Worm (Caenorhabditis elegans): Measurements from ENCODE around the gene C49C8.2.

DNA sequence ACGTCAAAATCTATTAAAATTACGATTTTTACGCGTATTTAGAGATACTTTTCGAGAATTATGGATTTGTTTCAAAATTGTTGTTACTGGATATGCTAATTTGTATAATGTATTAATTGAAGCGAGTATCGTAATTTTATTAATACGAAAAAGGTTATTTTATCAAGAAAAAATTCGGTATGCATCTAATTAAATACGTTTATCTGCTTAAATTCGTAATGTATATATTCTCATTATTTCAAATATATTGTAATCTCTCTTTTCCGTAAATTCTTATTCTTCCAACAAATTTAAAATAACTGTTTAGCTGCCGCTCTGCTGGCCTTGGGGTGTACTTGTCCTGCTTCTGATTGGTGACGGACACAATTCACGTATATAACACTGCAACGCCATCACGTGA, 19.9 kb upstream of the C49C8.2 start, which contains the start of gene dgk-4:
- TF ChIP-seq sea-1 (GFP tag; conservative IDR thresholded peaks at IDR 0.05) (no peak), B0310.2 (tag; optimal IDR thresholded peaks at IDR 0.05) (no peak), ama-1 (optimal IDR thresholded peaks at IDR 0.05) (no peak), ceh-36 (tag; optimal IDR thresholded peaks at IDR 0.05) (no peak)

Measured in whole organism, early embryonic.